Worm (Caenorhabditis elegans) whole organism, L2 larva: ENCODE results near the gene fbxc-18.

Source experiments
- mab-5 ChIP-seq: fragments of 150-350 bp; optimal IDR thresholded peaks from 2 replicates; lab custom pipeline; 2014; ENCODE audit warnings: missing biosample characterization, missing genetic modification characterization
- nhr-10 ChIP-seq: sonication (generic microtip); optimal IDR thresholded peaks from 2 replicates; lab custom pipeline; 2017; ENCODE audit warnings: missing biosample characterization, missing genetic modification characterization
- nhr-23 ChIP-seq: fragments of 150-350 bp; optimal IDR thresholded peaks from 2 replicates; lab custom pipeline; 2014; ENCODE audit warnings: missing biosample characterization, missing genetic modification reagents, missing genetic modification characterization
- ztf-4 ChIP-seq: fragments of 150-350 bp; optimal IDR thresholded peaks from 2 replicates; lab custom pipeline; 2014; ENCODE audit warnings: missing biosample characterization, missing genetic modification characterization

- TF ChIP-seq ztf-4 (tag; lab: Kevin White, UChicago) (no peak), nhr-10 (tag; lab: Kevin White, UChicago) (no peak), nhr-23 (tag; lab: Kevin White, UChicago) (no peak), mab-5 (no peak)
These were observed 6.0 kb upstream of the fbxc-18 start, which contains the start of gene C32B5.15 for ce11 chrII:972850-973249.
